Worm (Caenorhabditis elegans) whole organism, early embryonic: ENCODE data around the gene B0334.20.

Experiments used
- B0310.2 ChIP-seq: sonication (generic microtip); optimal IDR thresholded peaks from 2 replicates; lab custom pipeline; 2016; ENCODE audit warnings: mild to moderate bottlenecking, missing genetic modification characterization, missing compliant biosample characterization
- F13C5.2 ChIP-seq: sonication (generic microtip); optimal IDR thresholded peaks from 2 replicates; lab custom pipeline; 2017; ENCODE audit warnings: mild to moderate bottlenecking, missing genetic modification characterization, inconsistent platforms, missing compliant biosample characterization
- aly-1 ChIP-seq: sonication (generic microtip); optimal IDR thresholded peaks from 2 replicates; lab custom pipeline; 2016; ENCODE audit warnings: missing genetic modification characterization, missing compliant biosample characterization
- ama-1 ChIP-seq: fragments of 150-350 bp; optimal IDR thresholded peaks from 2 replicates; lab custom pipeline; 2014
- ceh-13 ChIP-seq: fragments of 200-800 bp; sonication (Bioruptor generic); optimal IDR thresholded peaks from 2 replicates; lab custom pipeline; 2018; ENCODE audit warnings: mild to moderate bottlenecking, missing genetic modification characterization, missing compliant biosample characterization
- ceh-36 ChIP-seq: sonication (generic microtip); optimal IDR thresholded peaks from 2 replicates; lab custom pipeline; 2016; ENCODE audit warnings: missing genetic modification characterization, inconsistent platforms, missing compliant biosample characterization
- ets-7 ChIP-seq: sonication (generic microtip); optimal IDR thresholded peaks from 2 replicates; lab custom pipeline; 2016; ENCODE audit warnings: missing genotype, missing genetic modification characterization, missing compliant biosample characterization
- flt-1 ChIP-seq: fragments of 200-800 bp; sonication (Bioruptor generic); IDR thresholded peaks from 2 replicates; pipeline ENCODE4 v1.3.6; 2022; ENCODE audit warnings: missing genetic modification characterization, missing compliant biosample characterization
- hmbx-1 ChIP-seq: sonication (generic microtip); optimal IDR thresholded peaks from 2 replicates; lab custom pipeline; 2016; ENCODE audit warnings: mild to moderate bottlenecking, missing genetic modification characterization, missing compliant biosample characterization
- hmg-4 ChIP-seq: fragments of 200-800 bp; sonication (Bioruptor generic); optimal IDR thresholded peaks from 2 replicates; lab custom pipeline; 2018; ENCODE audit warnings: mild to moderate bottlenecking, missing genetic modification characterization, missing compliant biosample characterization
- hnd-1 ChIP-seq: sonication (generic microtip); optimal IDR thresholded peaks from 2 replicates; lab custom pipeline; 2016; ENCODE audit warnings: missing genetic modification characterization, missing compliant biosample characterization
- pes-1 ChIP-seq: fragments of 200-800 bp; sonication (Bioruptor generic); IDR thresholded peaks from 2 replicates; pipeline ENCODE4 v1.3.6; 2022; ENCODE audit warnings: missing genetic modification reagents, missing genetic modification characterization, missing compliant biosample characterization
- scrt-1 ChIP-seq: fragments of 200-800 bp; sonication (Bioruptor generic); IDR thresholded peaks from 2 replicates; pipeline ENCODE4 v1.3.6; 2022; ENCODE audit warnings: missing genetic modification characterization, missing compliant biosample characterization
- sea-1 ChIP-seq: fragments of 200-800 bp; sonication (Bioruptor generic); conservative IDR thresholded peaks from 2 replicates; pipeline ENCODE4 v1.3.6; 2022; ENCODE audit warnings: missing genetic modification characterization, missing compliant biosample characterization
- tbx-11 ChIP-seq: fragments of 200-800 bp; sonication (Bioruptor generic); IDR thresholded peaks from 2 replicates; pipeline ENCODE4 v1.3.6; 2022; ENCODE audit warnings: missing genetic modification characterization, missing compliant biosample characterization
- tbx-37 ChIP-seq: fragments of 200-800 bp; sonication (Bioruptor generic); conservative IDR thresholded peaks from 2 replicates; pipeline ENCODE4 v1.3.6; 2022; ENCODE audit warnings: missing genetic modification reagents, missing genetic modification characterization, missing compliant biosample characterization
- tra-4 ChIP-seq: sonication (generic microtip); optimal IDR thresholded peaks from 2 replicates; lab custom pipeline; 2017; ENCODE audit warnings: missing genetic modification characterization, missing compliant biosample characterization

B0334.20 gene

DNA sequence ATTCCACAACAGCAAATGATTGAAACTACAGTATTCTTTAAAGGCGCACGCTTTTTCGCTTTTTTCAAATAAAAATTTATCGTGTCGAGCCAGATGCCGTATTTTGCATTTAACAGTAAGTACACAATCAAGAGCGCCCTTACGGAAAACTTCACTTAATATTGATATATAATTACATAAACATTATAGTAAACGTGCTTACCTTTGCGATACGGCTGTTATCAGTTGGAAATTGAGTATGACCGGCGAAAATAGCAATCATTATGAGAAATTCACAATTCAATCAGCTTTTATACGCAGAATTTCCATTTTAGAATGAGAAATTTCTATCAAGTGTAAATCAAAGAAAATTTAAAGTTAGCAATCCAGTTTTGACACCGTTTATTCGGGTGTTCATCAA is at the start of gene B0334.20:
B0334.20 (minus strand) TSS at position 262 of the 400 bp plus-strand sequence.
- TF ChIP-seq tra-4, result no peak
- TF ChIP-seq F13C5.2, result no peak
- no peak for TF ChIP-seq ceh-36
- no peak for TF ChIP-seq tbx-37 (GFP tag; lab: Robert Waterston, UW)
- TF ChIP-seq scrt-1 (GFP tag; lab: Robert Waterston, UW), result no peak

- TF ChIP-seq aly-1 (tag; lab: Kevin White, UChicago) (no peak), tra-4 (no peak), tbx-11 (GFP tag; lab: Robert Waterston, UW) (no peak), ets-7 (tag; lab: Kevin White, UChicago) (no peak), flt-1 (GFP tag; lab: Robert Waterston, UW) (no peak), F13C5.2 (no peak), sea-1 (GFP tag; lab: Robert Waterston, UW) (0 out of 2 replicates have a peak, but pooled peaks have one; percentile 66), pes-1 (no peak), B0310.2 (tag; lab: Kevin White, UChicago) (no peak), ceh-13 (GFP tag; lab: Kevin White, UChicago) (no peak), scrt-1 (GFP tag; lab: Robert Waterston, UW) (no peak), hmbx-1 (peak; percentile 22), ceh-36 (no peak), hnd-1 (tag; lab: Kevin White, UChicago) (no peak), hmg-4 (GFP tag; lab: Kevin White, UChicago) (no peak), ama-1 (lab: Kevin White, UChicago) (peak; percentile 77)
These were observed 47.0 kb upstream of the B0334.20 start, which contains the start of gene F54D5.7 for ce11 chrII:11547254-11547687. F54D5.7 (plus strand) TSS chrII:11547517.

ce11 chrII:11545952-11546325 is 45.7 kb upstream of the B0334.20 start:
- TF ChIP-seq ceh-36 (no peak), ceh-13 (GFP tag; lab: Kevin White, UChicago) (no peak), tbx-37 (GFP tag; lab: Robert Waterston, UW) (no peak), tra-4 (no peak), B0310.2 (tag; lab: Kevin White, UChicago) (no peak), pes-1 (no peak), hnd-1 (tag; lab: Kevin White, UChicago) (no peak), ets-7 (tag; lab: Kevin White, UChicago) (no peak), aly-1 (tag; lab: Kevin White, UChicago) (no peak), hmbx-1 (no peak), tbx-11 (GFP tag; lab: Robert Waterston, UW) (no peak), scrt-1 (GFP tag; lab: Robert Waterston, UW) (no peak), sea-1 (GFP tag; lab: Robert Waterston, UW) (no peak), F13C5.2 (no peak), flt-1 (GFP tag; lab: Robert Waterston, UW) (no peak), hmg-4 (GFP tag; lab: Kevin White, UChicago) (no peak), ama-1 (lab: Kevin White, UChicago) (no peak)

ce11 chrII:11545299-11545951 is 45.2 kb upstream of the B0334.20 start, which contains the start of gene dnj-13:
dnj-13 (plus strand) TSS chrII:11545701.
- peak; percentile 56 for TF ChIP-seq ama-1 (lab: Kevin White, UChicago)
- no peak for TF ChIP-seq sea-1 (GFP tag; lab: Robert Waterston, UW)
- peak; percentile 3 for TF ChIP-seq hmbx-1
- no peak for TF ChIP-seq ceh-13 (GFP tag; lab: Kevin White, UChicago)
- peak; percentile 47; the same call in 1 of the 2 replicates for TF ChIP-seq flt-1 (GFP tag; lab: Robert Waterston, UW)
- TF ChIP-seq pes-1, result peak; percentile 70; the same call in 1 of the 2 replicates
- no peak for TF ChIP-seq ceh-36
- TF ChIP-seq hmg-4 (GFP tag; lab: Kevin White, UChicago), result peak; percentile 68
- peak; percentile 23 for TF ChIP-seq tra-4
- TF ChIP-seq hnd-1 (tag; lab: Kevin White, UChicago), result no peak
- no peak for TF ChIP-seq ets-7 (tag; lab: Kevin White, UChicago)
- peak; percentile 81 for TF ChIP-seq F13C5.2
- peak; percentile 7 for TF ChIP-seq B0310.2 (tag; lab: Kevin White, UChicago)
- no peak for TF ChIP-seq scrt-1 (GFP tag; lab: Robert Waterston, UW)
- TF ChIP-seq tbx-37 (GFP tag; lab: Robert Waterston, UW), result peak; percentile 39; the same call in 1 of the 2 replicates

DNA sequence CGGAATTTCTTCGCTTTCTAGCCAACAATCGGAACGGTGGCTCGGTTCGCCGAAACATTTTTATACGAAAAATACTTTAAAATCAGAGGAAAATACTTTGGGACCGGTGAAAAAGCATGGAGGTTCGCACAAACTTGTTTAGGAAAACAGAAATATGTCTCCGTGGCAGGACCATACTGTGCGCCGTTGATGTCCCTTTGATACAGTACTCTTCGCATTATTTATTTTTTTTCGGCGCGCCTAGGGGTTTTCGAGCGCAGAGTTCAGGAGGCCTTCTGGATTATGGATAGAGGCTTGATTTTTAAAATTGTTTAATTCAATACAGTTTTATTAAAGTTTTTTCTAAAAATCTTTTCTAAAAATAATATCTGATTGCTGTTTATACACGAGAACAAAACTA is 44.5 kb upstream of the B0334.20 start, which contains the start of gene F54D5.9:
F54D5.9 (minus strand) TSS at position 115 of the 400 bp plus-strand sequence.
- no peak for TF ChIP-seq hmbx-1
- no peak for TF ChIP-seq ceh-13 (GFP tag; lab: Kevin White, UChicago)
- TF ChIP-seq ceh-36, result no peak

DNA sequence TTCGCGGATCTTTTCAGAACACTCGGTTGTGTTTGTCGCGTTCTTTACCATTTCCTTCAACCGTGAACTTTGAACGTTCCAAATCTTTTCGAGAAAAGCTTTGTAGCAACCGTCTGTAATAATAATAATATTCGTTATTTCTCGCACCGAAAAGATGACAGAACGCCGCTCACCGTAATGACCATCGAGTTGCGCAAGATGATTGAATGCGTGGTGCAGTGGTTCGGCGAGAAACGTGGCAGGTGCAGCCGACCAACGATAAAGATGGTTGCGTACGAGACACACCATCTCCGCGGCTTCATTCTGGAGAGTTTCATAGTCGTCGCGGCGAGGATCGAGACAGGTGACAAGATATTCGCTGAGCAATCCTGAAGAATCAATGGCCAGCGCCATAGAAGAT is 42.7 kb upstream of the B0334.20 start:
- 0 out of 2 replicates have a peak, but pooled peaks have one; percentile 12 for TF ChIP-seq scrt-1 (GFP tag; lab: Robert Waterston, UW)
- TF ChIP-seq hmg-4 (GFP tag; lab: Kevin White, UChicago), result peak; percentile 38
- no peak for TF ChIP-seq ceh-36

ce11 chrII:11542385-11542784 is 42.1 kb upstream of the B0334.20 start, which contains the start of gene gtf-2E2:
gtf-2E2 (minus strand) TSS chrII:11542495.
- TF ChIP-seq tbx-37 (GFP tag; lab: Robert Waterston, UW), result no peak
- no peak for TF ChIP-seq tra-4
- TF ChIP-seq tbx-11 (GFP tag; lab: Robert Waterston, UW), result no peak
- TF ChIP-seq ama-1 (lab: Kevin White, UChicago), result no peak
- no peak for TF ChIP-seq aly-1 (tag; lab: Kevin White, UChicago)
- TF ChIP-seq hnd-1 (tag; lab: Kevin White, UChicago), result no peak

DNA sequence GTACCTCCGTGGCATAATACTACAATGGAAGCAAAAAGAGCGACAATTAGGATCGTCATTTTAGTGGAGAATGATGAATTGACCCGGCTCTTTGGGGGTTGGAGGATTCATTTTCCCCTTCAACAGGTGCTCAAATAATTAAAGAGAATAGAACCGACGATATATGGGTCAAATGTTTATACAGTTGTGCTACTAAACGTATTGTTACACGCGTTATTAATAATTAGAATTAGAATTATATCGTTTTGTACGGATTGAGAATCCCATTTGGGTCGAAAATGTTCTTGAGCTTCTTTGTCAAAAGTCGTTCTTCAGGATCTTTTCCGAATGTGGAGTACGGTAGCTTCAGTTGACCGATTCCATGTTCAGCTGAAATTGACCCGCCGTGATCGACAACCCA is 38.5 kb upstream of the B0334.20 start, which contains the start of gene Y62F5A.9:
Y62F5A.9 (minus strand) TSS at position 101 of the 400 bp plus-strand sequence.
- no peak for TF ChIP-seq scrt-1 (GFP tag; lab: Robert Waterston, UW)
- TF ChIP-seq F13C5.2, result no peak
- TF ChIP-seq hmg-4 (GFP tag; lab: Kevin White, UChicago), result no peak
